Worm (Caenorhabditis elegans) whole organism, L3 larva: ENCODE results near the gene K09G1.1.

ENCODE experiments used
- daf-12 ChIP-seq: fragments of 150-350 bp; optimal IDR thresholded peaks from 2 replicates; lab custom pipeline; 2014; ENCODE audit warnings: missing biosample characterization, missing genetic modification reagents, missing genetic modification characterization
- elt-1 ChIP-seq: fragments of 150-350 bp; optimal IDR thresholded peaks from 2 replicates; lab custom pipeline; 2014; ENCODE audit warnings: missing biosample characterization, missing genetic modification characterization
- nfya-1 ChIP-seq: sonication (generic microtip); optimal IDR thresholded peaks from 2 replicates; lab custom pipeline; 2017; ENCODE audit warnings: missing genetic modification characterization, mild to moderate bottlenecking, missing compliant biosample characterization, antibody characterized with exemption, moderate library complexity; ENCODE audit not compliant: insufficient read depth
- nhr-43 ChIP-seq: sonication (generic microtip); optimal IDR thresholded peaks from 2 replicates; lab custom pipeline; 2016; ENCODE audit warnings: mild to moderate bottlenecking, missing genetic modification characterization, missing compliant biosample characterization; ENCODE audit not compliant: poor library complexity, severe bottlenecking
- pqm-1 ChIP-seq: fragments of 150-350 bp; optimal IDR thresholded peaks from 2 replicates; lab custom pipeline; 2017; ENCODE audit warnings: missing biosample characterization, missing genetic modification characterization, inconsistent platforms
- skn-1 ChIP-seq: fragments of 150-350 bp; optimal IDR thresholded peaks from 2 replicates; lab custom pipeline; 2014; ENCODE audit warnings: missing biosample characterization, missing genetic modification characterization
- unc-62 ChIP-seq: fragments of 150-350 bp; sonication (generic microtip); optimal IDR thresholded peaks from 4 replicates; lab custom pipeline; 2014; ENCODE audit warnings: missing biosample characterization, missing genetic modification reagents, missing genetic modification characterization
- ztf-4 ChIP-seq: fragments of 150-350 bp; optimal IDR thresholded peaks from 2 replicates; lab custom pipeline; 2014; ENCODE audit warnings: missing biosample characterization, missing genetic modification characterization

- TF ChIP-seq nhr-43 (tag; lab: Kevin White, UChicago) (no peak), elt-1 (no peak), skn-1 (tag; lab: Kevin White, UChicago) (no peak), unc-62 (GFP tag; lab: Kevin White, UChicago) (no peak), nfya-1 (tag; lab: Kevin White, UChicago) (no peak), daf-12 (tag; lab: Kevin White, UChicago) (no peak), pqm-1 (tag; lab: Kevin White, UChicago) (no peak), ztf-4 (tag; lab: Kevin White, UChicago) (no peak)
Measured at ce11 chrV:9620417-9620816, 37.1 kb downstream of the K09G1.1 start.
